Fruit fly (Drosophila melanogaster): Measurements from ENCODE around the gene CG4287.

dm6 chr3R:15987064-15987649 lies 23.5 kb upstream of the CG4287 start:
- TF ChIP-seq pan (optimal IDR thresholded peaks at IDR 0.05) (no peak), EcR (GFP tag; optimal IDR thresholded peaks at IDR 0.05) (no peak), usp (GFP tag; optimal IDR thresholded peaks at IDR 0.05) (no peak), psq (optimal IDR thresholded peaks at IDR 0.05) (no peak)
